Worm (Caenorhabditis elegans): ENCODE measurements around the gene acbp-7.

ce11 chrIII:4802707-4803106 lies 34.8 kb upstream of the acbp-7 start, which contains the start of gene metl-5:
- TF ChIP-seq ama-1 (optimal IDR thresholded peaks at IDR 0.05) (no peak), flt-1 (GFP tag; IDR thresholded peaks at IDR 0.05) (no peak)

Measured in whole organism, early embryonic.